Worm (Caenorhabditis elegans) whole organism, late embryonic: ENCODE measurements around the gene ecps-1.

Source experiments
- F13H6.1 ChIP-seq: sonication (generic microtip); optimal IDR thresholded peaks from 2 replicates; lab custom pipeline; 2016; ENCODE audit warnings: missing genetic modification characterization, missing compliant biosample characterization
- K09A11.1 ChIP-seq: sonication (generic microtip); optimal IDR thresholded peaks from 2 replicates; lab custom pipeline; 2017; ENCODE audit warnings: antibody characterized with exemption, mild to moderate bottlenecking, missing genetic modification characterization, missing compliant biosample characterization; ENCODE audit not compliant: insufficient read depth
- Y22D7AL.16 ChIP-seq: sonication (generic microtip); optimal IDR thresholded peaks from 2 replicates; lab custom pipeline; 2016; ENCODE audit warnings: missing genetic modification characterization, missing compliant biosample characterization
- ahr-1 ChIP-seq: sonication (generic microtip); optimal IDR thresholded peaks from 2 replicates; lab custom pipeline; 2016; ENCODE audit warnings: missing genetic modification characterization, missing compliant biosample characterization
- ama-1 ChIP-seq: fragments of 150-350 bp; optimal IDR thresholded peaks from 2 replicates; lab custom pipeline; 2014
- ceh-14 ChIP-seq: sonication (generic microtip); optimal IDR thresholded peaks from 2 replicates; lab custom pipeline; 2016; ENCODE audit warnings: missing genotype, missing genetic modification characterization, missing compliant biosample characterization
- ceh-18 ChIP-seq: sonication (generic microtip); optimal IDR thresholded peaks from 2 replicates; lab custom pipeline; 2016; ENCODE audit warnings: missing genetic modification characterization, missing compliant biosample characterization
- ceh-19 ChIP-seq: fragments of 200-800 bp; sonication (Bioruptor generic); optimal IDR thresholded peaks from 2 replicates; lab custom pipeline; 2018; ENCODE audit warnings: mild to moderate bottlenecking, missing genetic modification characterization, missing compliant biosample characterization
- ceh-22 ChIP-seq: sonication (generic microtip); optimal IDR thresholded peaks from 2 replicates; lab custom pipeline; 2017; ENCODE audit warnings: missing biosample characterization, missing genetic modification characterization
- ceh-24 ChIP-seq: sonication (generic microtip); optimal IDR thresholded peaks from 2 replicates; lab custom pipeline; 2016; ENCODE audit warnings: mild to moderate bottlenecking, missing genetic modification characterization, missing compliant biosample characterization
- ceh-30 ChIP-seq: fragments of 150-350 bp; optimal IDR thresholded peaks from 2 replicates; lab custom pipeline; 2014; ENCODE audit warnings: missing biosample characterization, missing genetic modification characterization
- ceh-31 ChIP-seq: sonication (generic microtip); optimal IDR thresholded peaks from 2 replicates; lab custom pipeline; 2016; ENCODE audit warnings: missing genetic modification characterization, missing compliant biosample characterization
- ceh-34 ChIP-seq: sonication (generic microtip); optimal IDR thresholded peaks from 2 replicates; lab custom pipeline; 2016; ENCODE audit warnings: mild to moderate bottlenecking, missing genetic modification characterization, missing compliant biosample characterization
- che-1 ChIP-seq: sonication (generic microtip); optimal IDR thresholded peaks from 2 replicates; lab custom pipeline; 2016; ENCODE audit warnings: mild to moderate bottlenecking, missing genetic modification characterization, missing compliant biosample characterization
- dmd-4 ChIP-seq: sonication (generic microtip); optimal IDR thresholded peaks from 2 replicates; lab custom pipeline; 2016; ENCODE audit warnings: borderline replicate concordance, missing genetic modification characterization, missing compliant biosample characterization
- dve-1 ChIP-seq: sonication (generic microtip); optimal IDR thresholded peaks from 2 replicates; lab custom pipeline; 2017; ENCODE audit warnings: antibody characterized with exemption, mild to moderate bottlenecking, missing genetic modification characterization, missing compliant biosample characterization
- elt-2 ChIP-seq: sonication (generic microtip); optimal IDR thresholded peaks from 2 replicates; lab custom pipeline; 2016; ENCODE audit warnings: missing genetic modification reagents, missing genetic modification characterization, missing compliant biosample characterization
- elt-4 ChIP-seq: sonication (generic microtip); optimal IDR thresholded peaks from 2 replicates; lab custom pipeline; 2016; ENCODE audit warnings: missing genetic modification characterization, missing compliant biosample characterization
- ets-4 ChIP-seq: sonication (generic microtip); optimal IDR thresholded peaks from 2 replicates; lab custom pipeline; 2016; ENCODE audit warnings: missing genetic modification characterization, missing compliant biosample characterization
- fkh-10 ChIP-seq: fragments of 150-350 bp; optimal IDR thresholded peaks from 2 replicates; lab custom pipeline; 2014; ENCODE audit warnings: missing biosample characterization, missing genetic modification reagents, missing genetic modification characterization
- gmeb-2 ChIP-seq: sonication (generic microtip); optimal IDR thresholded peaks from 2 replicates; lab custom pipeline; 2016; ENCODE audit warnings: missing genetic modification characterization, inconsistent platforms, missing compliant biosample characterization
- hlh-13 ChIP-seq: fragments of 200-800 bp; sonication (Bioruptor generic); optimal IDR thresholded peaks from 2 replicates; lab custom pipeline; 2018; ENCODE audit warnings: mild to moderate bottlenecking, missing genetic modification characterization, missing compliant biosample characterization
- hlh-15 ChIP-seq: sonication (generic microtip); optimal IDR thresholded peaks from 2 replicates; lab custom pipeline; 2016; ENCODE audit warnings: missing genetic modification characterization, missing compliant biosample characterization
- hlh-30 ChIP-seq: sonication (generic microtip); optimal IDR thresholded peaks from 2 replicates; lab custom pipeline; 2017; ENCODE audit warnings: antibody characterized with exemption, missing genetic modification characterization, missing compliant biosample characterization; ENCODE audit not compliant: insufficient read depth
- lim-6 ChIP-seq: sonication (generic microtip); optimal IDR thresholded peaks from 2 replicates; lab custom pipeline; 2016; ENCODE audit warnings: missing genetic modification characterization, missing compliant biosample characterization
- madf-2 ChIP-seq: sonication (generic microtip); optimal IDR thresholded peaks from 2 replicates; lab custom pipeline; 2017; ENCODE audit warnings: missing genetic modification characterization, missing compliant biosample characterization
- nfya-1 ChIP-seq: sonication (generic microtip); optimal IDR thresholded peaks from 2 replicates; lab custom pipeline; 2017; ENCODE audit warnings: missing genetic modification characterization, mild to moderate bottlenecking, missing compliant biosample characterization, antibody characterized with exemption, moderate library complexity
- nhr-11 ChIP-seq: fragments of 150-350 bp; optimal IDR thresholded peaks from 2 replicates; lab custom pipeline; 2014; ENCODE audit warnings: missing biosample characterization, missing genetic modification characterization
- npax-4 ChIP-seq: sonication (generic microtip); optimal IDR thresholded peaks from 2 replicates; lab custom pipeline; 2016; ENCODE audit warnings: missing genetic modification characterization, missing compliant biosample characterization
- pag-3 ChIP-seq: sonication (generic microtip); optimal IDR thresholded peaks from 2 replicates; lab custom pipeline; 2016; ENCODE audit warnings: missing compliant biosample characterization, missing genetic modification characterization, borderline replicate concordance
- pax-1 ChIP-seq: fragments of 150-350 bp; optimal IDR thresholded peaks from 2 replicates; lab custom pipeline; 2014; ENCODE audit warnings: missing biosample characterization, missing genetic modification characterization
- pqm-1 ChIP-seq: sonication (generic microtip); optimal IDR thresholded peaks from 2 replicates; lab custom pipeline; 2016; ENCODE audit warnings: missing genetic modification characterization, missing compliant biosample characterization
- pros-1 ChIP-seq: fragments of 150-350 bp; optimal IDR thresholded peaks from 2 replicates; lab custom pipeline; 2014; ENCODE audit warnings: missing biosample characterization, missing genetic modification reagents, missing genetic modification characterization
- ref-2 ChIP-seq: sonication (generic microtip); optimal IDR thresholded peaks from 2 replicates; lab custom pipeline; 2016; ENCODE audit warnings: missing genetic modification characterization, missing compliant biosample characterization
- rnt-1 ChIP-seq: sonication (generic microtip); optimal IDR thresholded peaks from 2 replicates; lab custom pipeline; 2016; ENCODE audit warnings: missing genetic modification characterization, missing compliant biosample characterization
- sox-4 ChIP-seq: sonication (generic microtip); optimal IDR thresholded peaks from 2 replicates; lab custom pipeline; 2017; ENCODE audit warnings: mild to moderate bottlenecking, missing genetic modification characterization, inconsistent platforms, missing compliant biosample characterization
- syd-9 ChIP-seq: sonication (generic microtip); optimal IDR thresholded peaks from 2 replicates; lab custom pipeline; 2016; ENCODE audit warnings: mild to moderate bottlenecking, missing genetic modification characterization, moderate library complexity, missing compliant biosample characterization
- tbx-2 ChIP-seq: sonication (generic microtip); optimal IDR thresholded peaks from 2 replicates; lab custom pipeline; 2016; ENCODE audit warnings: missing genetic modification characterization, missing compliant biosample characterization
- unc-3 ChIP-seq, 2 experiments: fragments of 200-800 bp in 1 of 2; sonication (Bioruptor generic) in 1 of 2; sonication (generic microtip) in 1 of 2; conservative IDR thresholded peaks in 1 of 2; optimal IDR thresholded peaks in 1 of 2; 2 replicates each; pipeline versions ENCODE4 v1.3.6 to Lab custom; 2016 to 2022; ENCODE audit warnings: missing compliant biosample characterization in 2 of 2, missing genetic modification characterization in 2 of 2, missing genetic modification reagents in 1 of 2
- unc-42 ChIP-seq: sonication (generic microtip); optimal IDR thresholded peaks from 2 replicates; lab custom pipeline; 2016; ENCODE audit warnings: missing genotype, missing genetic modification characterization, missing compliant biosample characterization
- unc-55 ChIP-seq: sonication (generic microtip); optimal IDR thresholded peaks from 2 replicates; lab custom pipeline; 2017; ENCODE audit warnings: missing biosample characterization, missing genetic modification reagents, missing genetic modification characterization
- unc-86 ChIP-seq: sonication (generic microtip); optimal IDR thresholded peaks from 2 replicates; lab custom pipeline; 2016; ENCODE audit warnings: missing genetic modification characterization, missing compliant biosample characterization
- zip-5 ChIP-seq: sonication (generic microtip); optimal IDR thresholded peaks from 2 replicates; lab custom pipeline; 2016; ENCODE audit warnings: missing genetic modification characterization, missing compliant biosample characterization

ecps-1 gene

DNA sequence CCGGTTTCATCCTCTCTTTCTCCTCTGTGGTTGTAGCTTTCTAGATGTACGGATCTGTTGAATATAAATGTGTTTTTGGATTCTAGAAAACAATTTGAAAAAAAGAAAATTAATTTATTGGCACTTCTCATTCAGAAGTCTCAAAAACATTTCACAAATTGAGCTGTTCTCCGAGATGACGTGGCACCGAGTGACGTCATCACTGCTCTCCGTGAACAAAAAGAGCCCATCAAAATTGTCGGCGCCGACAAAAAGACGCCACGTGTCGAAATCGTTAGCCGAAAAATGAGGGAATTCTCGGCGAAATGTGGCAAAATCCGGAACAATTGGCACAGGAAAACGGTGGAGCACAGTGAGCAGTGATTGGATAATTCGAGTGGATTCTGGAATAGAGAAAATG lies 38.7 kb downstream of the ecps-1 start:
- TF ChIP-seq ceh-31 (no peak), rnt-1 (tag; lab: Kevin White, UChicago) (no peak), nhr-11 (tag; lab: Kevin White, UChicago) (no peak), elt-4 (tag; lab: Kevin White, UChicago) (no peak), lim-6 (tag; lab: Kevin White, UChicago) (no peak), ceh-14 (tag; lab: Kevin White, UChicago) (no peak), ahr-1 (tag; lab: Kevin White, UChicago) (no peak), ceh-30 (tag; lab: Kevin White, UChicago) (no peak), hlh-15 (no peak), hlh-30 (tag; lab: Kevin White, UChicago) (no peak)

DNA sequence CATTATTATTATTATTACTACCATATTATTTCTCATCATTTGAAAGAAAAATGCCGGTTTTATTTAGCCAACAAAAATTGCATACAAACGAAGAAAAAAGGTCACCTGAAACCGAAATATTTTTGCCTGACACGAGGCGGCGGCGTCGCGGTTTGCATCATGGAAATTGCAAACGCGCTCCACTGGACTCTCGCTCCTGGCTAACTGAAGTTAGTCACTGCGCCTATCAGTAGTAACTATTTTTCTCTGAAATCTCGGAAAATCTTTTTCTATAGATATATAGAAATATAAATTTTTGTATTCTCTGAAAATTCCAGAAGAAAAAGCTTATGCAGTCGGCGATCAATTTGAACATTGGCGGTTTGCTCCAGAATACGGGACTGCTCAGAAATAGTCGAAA lies 44.5 kb downstream of the ecps-1 start, which contains the start of gene ymel-1:
ymel-1 (plus strand) TSS at position 318 of the 400 bp plus-strand sequence.
- no peak for TF ChIP-seq che-1 (tag; lab: Kevin White, UChicago)
- TF ChIP-seq ama-1 (lab: Kevin White, UChicago), result peak; percentile 49
- peak; percentile 34 for TF ChIP-seq elt-2 (tag; lab: Kevin White, UChicago)

ce11 chrIII:10407198-10407663 lies 53.1 kb downstream of the ecps-1 start, which contains the start of gene hat-1:
Gene hat-1, minus strand, starts transcription at chrIII:10407248.
- TF ChIP-seq ceh-34 (tag; lab: Kevin White, UChicago), result peak; percentile 45
- TF ChIP-seq tbx-2 (tag; lab: Kevin White, UChicago), result peak; percentile 57
- TF ChIP-seq hlh-13 (GFP tag; lab: Kevin White, UChicago), result no peak
- no peak for TF ChIP-seq zip-5
- peak; percentile 17 for TF ChIP-seq ceh-30 (tag; lab: Kevin White, UChicago)
- TF ChIP-seq unc-86 (tag; lab: Kevin White, UChicago), result no peak
- no peak for TF ChIP-seq syd-9
- no peak for TF ChIP-seq pros-1 (tag; lab: Kevin White, UChicago)
- no peak for TF ChIP-seq ref-2 (tag; lab: Kevin White, UChicago)
- TF ChIP-seq npax-4 (tag; lab: Kevin White, UChicago), result no peak
- TF ChIP-seq gmeb-2, result no peak
- no peak for TF ChIP-seq sox-4 (tag; lab: Kevin White, UChicago)
- peak; percentile 80 for TF ChIP-seq nfya-1 (tag; lab: Kevin White, UChicago)
- TF ChIP-seq unc-55 (GFP tag; lab: Kevin White, UChicago), result peak; percentile 55
- TF ChIP-seq F13H6.1 (tag; lab: Kevin White, UChicago), result no peak
- TF ChIP-seq unc-3 (GFP tag; conservative IDR thresholded peaks at IDR 0.05; lab: Robert Waterston, UW), result no peak
- TF ChIP-seq unc-3 (tag; optimal IDR thresholded peaks at IDR 0.05; lab: Kevin White, UChicago), result no peak
- TF ChIP-seq ceh-18 (tag; lab: Kevin White, UChicago), result peak; percentile 68
- no peak for TF ChIP-seq elt-4 (tag; lab: Kevin White, UChicago)
- no peak for TF ChIP-seq ama-1 (lab: Kevin White, UChicago)
- peak; percentile 36 for TF ChIP-seq Y22D7AL.16
- peak; percentile 66 for TF ChIP-seq dve-1 (tag; lab: Kevin White, UChicago)
- TF ChIP-seq madf-2 (tag; lab: Kevin White, UChicago), result no peak
- TF ChIP-seq unc-42 (tag; lab: Kevin White, UChicago), result peak; percentile 66
- TF ChIP-seq K09A11.1 (tag; lab: Kevin White, UChicago), result no peak
- no peak for TF ChIP-seq pag-3 (tag; lab: Kevin White, UChicago)
- no peak for TF ChIP-seq ceh-19 (GFP tag; lab: Kevin White, UChicago)
- no peak for TF ChIP-seq fkh-10
- peak; percentile 66 for TF ChIP-seq ceh-31
- TF ChIP-seq pqm-1 (tag; lab: Kevin White, UChicago), result no peak
- no peak for TF ChIP-seq ceh-22
- TF ChIP-seq pax-1 (tag; lab: Kevin White, UChicago), result peak; percentile 75
- no peak for TF ChIP-seq dmd-4 (tag; lab: Kevin White, UChicago)
- no peak for TF ChIP-seq ceh-14 (tag; lab: Kevin White, UChicago)
- TF ChIP-seq rnt-1 (tag; lab: Kevin White, UChicago), result peak; percentile 26
- peak; percentile 8 for TF ChIP-seq ets-4 (tag; lab: Kevin White, UChicago)
- peak; percentile 4 for TF ChIP-seq hlh-30 (tag; lab: Kevin White, UChicago)
- TF ChIP-seq ceh-24 (tag; lab: Kevin White, UChicago), result no peak
